Worm (Caenorhabditis elegans) whole organism, mixed stage, embryonic: ENCODE results near the gene haf-1.
A peak's percentile ranks its signal among the peaks of the same experiment; 100 is the strongest.

Experiments used
- bed-3 ChIP-seq: fragments of 200-800 bp; sonication (Bioruptor generic); optimal IDR thresholded peaks from 3 replicates; lab custom pipeline; 2018; ENCODE audit warnings: mild to moderate bottlenecking, missing genetic modification characterization, moderate library complexity, missing compliant biosample characterization
- blmp-1 ChIP-seq: fragments of 150-350 bp; optimal IDR thresholded peaks from 2 replicates; lab custom pipeline; 2014; ENCODE audit warnings: missing biosample characterization, missing genetic modification characterization
- ceh-39 ChIP-seq: fragments of 150-350 bp; optimal IDR thresholded peaks from 2 replicates; lab custom pipeline; 2014; ENCODE audit warnings: missing biosample characterization, missing genetic modification characterization
- ceh-43 ChIP-seq: fragments of 200-800 bp; sonication (Bioruptor generic); optimal IDR thresholded peaks from 2 replicates; lab custom pipeline; 2018; ENCODE audit warnings: mild to moderate bottlenecking, missing genetic modification characterization, moderate library complexity, missing compliant biosample characterization
- ceh-83 ChIP-seq: fragments of 200-800 bp; sonication (Bioruptor generic); optimal IDR thresholded peaks from 2 replicates; lab custom pipeline; 2018; ENCODE audit warnings: mild to moderate bottlenecking, missing genetic modification characterization, missing compliant biosample characterization
- ces-1 ChIP-seq: fragments of 150-350 bp; optimal IDR thresholded peaks from 2 replicates; lab custom pipeline; 2014; ENCODE audit warnings: missing biosample characterization, missing genetic modification reagents, missing genetic modification characterization
- cnd-1 ChIP-seq: fragments of 200-800 bp; sonication (Bioruptor generic); optimal IDR thresholded peaks from 2 replicates; lab custom pipeline; 2018; ENCODE audit warnings: mild to moderate bottlenecking, missing genetic modification characterization, missing compliant biosample characterization
- drap-1 ChIP-seq: fragments of 200-800 bp; sonication (Bioruptor generic); optimal IDR thresholded peaks from 3 replicates; lab custom pipeline; 2018; ENCODE audit warnings: mild to moderate bottlenecking, missing genetic modification characterization, missing compliant biosample characterization
- elt-1 ChIP-seq: sonication (generic microtip); optimal IDR thresholded peaks from 2 replicates; lab custom pipeline; 2017; ENCODE audit warnings: missing genetic modification characterization, mild to moderate bottlenecking, missing compliant biosample characterization, antibody characterized with exemption, moderate library complexity, borderline replicate concordance; ENCODE audit not compliant: insufficient read depth
- elt-3 ChIP-seq: fragments of 150-350 bp; optimal IDR thresholded peaks from 2 replicates; lab custom pipeline; 2014; ENCODE audit warnings: missing biosample characterization, missing genetic modification characterization
- flh-1 ChIP-seq: fragments of 200-800 bp; sonication (Bioruptor generic); optimal IDR thresholded peaks from 2 replicates; lab custom pipeline; 2018; ENCODE audit warnings: mild to moderate bottlenecking, missing genetic modification characterization, moderate library complexity, missing compliant biosample characterization
- ham-2 ChIP-seq: fragments of 200-800 bp; sonication (Bioruptor generic); optimal IDR thresholded peaks from 2 replicates; lab custom pipeline; 2018; ENCODE audit warnings: mild to moderate bottlenecking, missing genetic modification characterization, missing compliant biosample characterization
- hlh-1 ChIP-seq: fragments of 150-350 bp; optimal IDR thresholded peaks from 2 replicates; lab custom pipeline; 2014; ENCODE audit warnings: missing biosample characterization, missing genetic modification reagents, missing genetic modification characterization
- lin-13 ChIP-seq: fragments of 150-350 bp; optimal IDR thresholded peaks from 2 replicates; lab custom pipeline; 2014; ENCODE audit warnings: missing biosample characterization, missing genetic modification characterization
- lin-32 ChIP-seq: fragments of 200-800 bp; sonication (Bioruptor generic); optimal IDR thresholded peaks from 2 replicates; lab custom pipeline; 2018; ENCODE audit warnings: mild to moderate bottlenecking, missing genetic modification characterization, missing compliant biosample characterization
- lsy-2 ChIP-seq: fragments of 150-350 bp; optimal IDR thresholded peaks from 2 replicates; lab custom pipeline; 2014; ENCODE audit warnings: missing biosample characterization, missing genetic modification characterization
- mep-1 ChIP-seq: fragments of 150-350 bp; optimal IDR thresholded peaks from 2 replicates; lab custom pipeline; 2017; ENCODE audit warnings: missing biosample characterization, missing genetic modification reagents, missing genetic modification characterization, inconsistent platforms
- mls-2 ChIP-seq: sonication (generic microtip); optimal IDR thresholded peaks from 2 replicates; lab custom pipeline; 2016; ENCODE audit warnings: mild to moderate bottlenecking, missing genetic modification characterization, moderate library complexity, missing compliant biosample characterization
- nhr-12 ChIP-seq: fragments of 150-350 bp; optimal IDR thresholded peaks from 2 replicates; lab custom pipeline; 2014; ENCODE audit warnings: missing biosample characterization, missing genetic modification characterization
- nhr-2 ChIP-seq: fragments of 150-350 bp; optimal IDR thresholded peaks from 2 replicates; lab custom pipeline; 2014; ENCODE audit warnings: missing biosample characterization, missing genetic modification characterization
- nhr-237 ChIP-seq: fragments of 150-350 bp; optimal IDR thresholded peaks from 2 replicates; lab custom pipeline; 2014; ENCODE audit warnings: missing biosample characterization, missing genetic modification characterization
- nhr-76 ChIP-seq: sonication (generic microtip); optimal IDR thresholded peaks from 2 replicates; lab custom pipeline; 2017; ENCODE audit warnings: missing biosample characterization, missing genetic modification characterization
- pha-4 ChIP-seq: fragments of 150-350 bp; optimal IDR thresholded peaks from 2 replicates; lab custom pipeline; 2018; ENCODE audit warnings: missing biosample characterization, missing genetic modification reagents, missing genetic modification characterization
- sem-2 ChIP-seq: fragments of 200-800 bp; sonication (Bioruptor generic); optimal IDR thresholded peaks from 2 replicates; lab custom pipeline; 2018; ENCODE audit warnings: mild to moderate bottlenecking, missing genetic modification characterization, missing compliant biosample characterization
- snpc-4 ChIP-seq: fragments of 150-350 bp; optimal IDR thresholded peaks from 2 replicates; lab custom pipeline; 2014; ENCODE audit warnings: missing biosample characterization, missing genetic modification characterization
- sptf-1 ChIP-seq: sonication (generic microtip); optimal IDR thresholded peaks from 2 replicates; lab custom pipeline; 2017; ENCODE audit warnings: mild to moderate bottlenecking, missing genetic modification characterization, moderate library complexity, missing compliant biosample characterization
- tbx-8 ChIP-seq: fragments of 200-800 bp; sonication (Bioruptor generic); optimal IDR thresholded peaks from 2 replicates; lab custom pipeline; 2018; ENCODE audit warnings: mild to moderate bottlenecking, missing genetic modification characterization, moderate library complexity, missing compliant biosample characterization
- unc-120 ChIP-seq: sonication (generic microtip); optimal IDR thresholded peaks from 2 replicates; lab custom pipeline; 2017; ENCODE audit warnings: missing genetic modification characterization, missing compliant biosample characterization; ENCODE audit not compliant: poor library complexity, severe bottlenecking
- unc-39 ChIP-seq: fragments of 150-350 bp; optimal IDR thresholded peaks from 2 replicates; lab custom pipeline; 2014; ENCODE audit warnings: missing biosample characterization, missing genetic modification characterization
- unc-62 ChIP-seq: fragments of 150-350 bp; optimal IDR thresholded peaks from 2 replicates; lab custom pipeline; 2014; ENCODE audit warnings: missing biosample characterization, missing genetic modification reagents, missing genetic modification characterization
- zip-8 ChIP-seq: fragments of 150-350 bp; optimal IDR thresholded peaks from 2 replicates; lab custom pipeline; 2014; ENCODE audit warnings: missing biosample characterization, missing genetic modification characterization
- ztf-11 ChIP-seq: fragments of 150-350 bp; optimal IDR thresholded peaks from 2 replicates; lab custom pipeline; 2014; ENCODE audit warnings: missing biosample characterization, missing genetic modification characterization

haf-1 gene

DNA sequence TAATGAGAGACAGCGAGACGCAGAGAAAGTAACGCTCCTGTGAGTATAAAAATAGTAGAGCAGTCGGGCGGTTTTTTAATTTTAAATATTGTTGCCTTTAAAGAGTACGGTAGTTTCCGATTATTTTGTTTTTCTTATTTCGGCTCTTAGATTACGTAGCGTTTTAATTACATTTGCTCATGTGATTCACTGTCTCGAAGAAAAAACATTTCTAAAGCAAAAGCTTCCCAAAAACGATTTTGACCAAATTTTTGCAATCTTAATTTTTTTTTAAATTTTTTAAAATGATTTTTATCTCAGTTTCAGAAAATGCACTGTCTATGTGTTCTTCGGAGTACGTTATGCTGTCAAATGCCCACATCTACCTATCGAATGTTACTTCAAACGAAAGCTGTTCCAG, at the start of gene haf-1:
Gene haf-1, plus strand, starts transcription at position 301 of the 400 bp plus-strand sequence.
- no peak for TF ChIP-seq mls-2 (tag; lab: Kevin White, UChicago)
- TF ChIP-seq tbx-8 (GFP tag; lab: Kevin White, UChicago): no peak
- no peak for TF ChIP-seq sem-2 (GFP tag; lab: Kevin White, UChicago)
- no peak for TF ChIP-seq hlh-1 (tag; lab: Kevin White, UChicago)
- TF ChIP-seq flh-1: no peak
- no peak for TF ChIP-seq ztf-11 (tag; lab: Kevin White, UChicago)
- TF ChIP-seq ceh-39: no peak
- no peak for TF ChIP-seq cnd-1 (tag; lab: Kevin White, UChicago)
- no peak for TF ChIP-seq mep-1 (tag; lab: Kevin White, UChicago)
- no peak for TF ChIP-seq ham-2 (GFP tag; lab: Kevin White, UChicago)
- TF ChIP-seq lin-13 (tag; lab: Kevin White, UChicago): no peak
- TF ChIP-seq bed-3 (GFP tag; lab: Kevin White, UChicago): no peak
- TF ChIP-seq ceh-83: no peak

- TF ChIP-seq lin-32 (GFP tag; lab: Kevin White, UChicago) (no peak), ces-1 (GFP tag; lab: Kevin White, UChicago) (peak; percentile 84)
Observed at ce11 chrIV:17328834-17329233, 47.4 kb upstream of the haf-1 start, which contains the start of gene ceh-88. TSS of gene ceh-88 (plus strand) at chrIV:17329188.

DNA sequence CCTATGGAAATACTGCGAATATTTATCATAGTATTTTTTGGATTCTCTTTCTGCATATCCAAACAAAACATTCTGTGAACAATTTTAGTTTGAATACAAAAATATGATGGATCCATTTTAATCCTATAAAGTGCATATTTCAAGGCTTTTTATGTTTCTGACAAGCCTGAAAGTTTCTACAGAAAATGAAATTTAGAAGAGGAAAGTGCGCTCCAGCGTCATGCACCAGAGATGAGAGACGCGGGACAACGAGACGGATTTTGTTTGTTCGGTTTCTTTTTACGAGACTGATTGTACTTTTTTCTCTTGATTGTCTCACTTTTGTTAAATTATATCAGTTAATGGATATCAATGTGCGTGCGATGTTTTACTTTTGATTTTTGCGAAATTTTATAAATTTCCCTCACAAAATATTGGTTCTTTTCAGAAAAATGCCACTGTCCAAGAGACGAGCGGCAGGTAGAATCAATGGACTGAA, 45.1 kb upstream of the haf-1 start, which contains the start of gene C49C3.6:
Gene C49C3.6, plus strand, starts transcription at position 428 of the 478 bp plus-strand sequence.
- TF ChIP-seq hlh-1 (tag; lab: Kevin White, UChicago) (no peak), mep-1 (tag; lab: Kevin White, UChicago) (no peak), lsy-2 (tag; lab: Kevin White, UChicago) (no peak), sptf-1 (tag; lab: Kevin White, UChicago) (no peak), mls-2 (tag; lab: Kevin White, UChicago) (no peak), pha-4 (tag; lab: Kevin White, UChicago) (no peak), lin-32 (GFP tag; lab: Kevin White, UChicago) (no peak), ces-1 (GFP tag; lab: Kevin White, UChicago) (peak; percentile 73)

DNA sequence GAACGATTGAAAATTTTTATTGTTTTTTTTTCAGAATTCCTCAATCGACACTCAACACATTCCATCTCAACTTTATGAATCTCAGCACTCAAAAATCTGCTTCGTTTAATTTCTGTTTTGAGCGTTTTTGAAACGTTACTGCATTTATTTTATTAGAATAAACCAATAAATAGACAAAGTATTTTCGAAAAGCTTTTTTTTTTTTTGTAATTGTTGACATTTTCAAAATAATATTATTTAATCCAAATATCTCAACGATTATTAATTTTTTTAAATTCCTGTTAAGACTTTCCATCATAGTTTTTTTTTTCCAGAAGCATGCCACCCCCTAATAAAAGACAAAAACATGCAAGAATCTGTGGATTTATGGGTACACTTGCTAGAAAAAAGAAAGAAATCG, 44.0 kb upstream of the haf-1 start, which contains the start of gene C49C3.7:
Gene C49C3.7, plus strand, starts transcription at position 301 of the 400 bp plus-strand sequence.
- TF ChIP-seq unc-120 (tag; lab: Kevin White, UChicago): no peak
- TF ChIP-seq drap-1 (GFP tag; lab: Kevin White, UChicago): no peak
- no peak for TF ChIP-seq mep-1 (tag; lab: Kevin White, UChicago)
- TF ChIP-seq ztf-11 (tag; lab: Kevin White, UChicago): no peak
- no peak for TF ChIP-seq nhr-237 (tag; lab: Kevin White, UChicago)
- TF ChIP-seq ceh-43 (GFP tag; lab: Kevin White, UChicago): no peak
- TF ChIP-seq bed-3 (GFP tag; lab: Kevin White, UChicago): no peak
- no peak for TF ChIP-seq pha-4 (tag; lab: Kevin White, UChicago)
- TF ChIP-seq mls-2 (tag; lab: Kevin White, UChicago): no peak
- no peak for TF ChIP-seq nhr-76
- TF ChIP-seq sem-2 (GFP tag; lab: Kevin White, UChicago): no peak
- no peak for TF ChIP-seq zip-8 (tag; lab: Kevin White, UChicago)
- no peak for TF ChIP-seq ces-1 (GFP tag; lab: Kevin White, UChicago)
- no peak for TF ChIP-seq nhr-12 (tag; lab: Kevin White, UChicago)

DNA sequence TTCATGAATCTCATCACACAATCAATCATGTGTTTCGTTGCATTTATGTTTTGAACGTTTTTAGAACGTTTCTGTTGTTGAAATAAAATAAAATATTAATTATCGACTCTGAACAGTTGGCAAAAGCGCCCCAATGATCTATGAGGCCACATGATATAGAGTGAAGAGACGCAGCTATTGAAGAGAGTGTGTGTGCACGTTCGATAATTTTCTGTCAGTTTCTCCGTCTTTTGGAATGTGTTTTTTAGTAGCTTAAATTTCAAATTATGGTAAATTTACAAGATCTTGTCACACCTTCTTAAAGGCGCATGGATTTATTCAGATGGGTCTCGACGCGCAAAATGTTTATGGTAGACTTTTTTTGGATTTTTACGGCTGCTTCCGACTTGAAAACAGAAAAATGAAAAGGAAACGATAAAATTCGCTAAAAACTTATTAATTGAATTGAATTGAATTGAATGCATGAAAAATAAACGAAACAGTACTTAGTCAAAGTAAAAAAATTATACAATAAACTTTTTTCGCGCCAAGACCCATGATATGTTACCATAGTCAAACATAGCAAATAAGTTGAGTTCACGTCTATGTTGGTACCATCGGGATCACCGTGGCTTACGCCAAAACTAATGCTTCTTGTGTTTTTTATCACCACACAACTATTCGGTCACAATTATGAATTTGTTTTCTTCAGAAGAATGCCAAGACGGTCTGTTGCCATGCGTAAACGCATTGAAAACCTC, 42.5 kb upstream of the haf-1 start, which contains the start of gene C49C3.15:
Gene C49C3.15, plus strand, starts transcription at position 690 of the 740 bp plus-strand sequence.
- no peak for TF ChIP-seq snpc-4 (tag; lab: Kevin White, UChicago)
- no peak for TF ChIP-seq unc-39 (tag; lab: Kevin White, UChicago)
- peak; percentile 69 for TF ChIP-seq ceh-39
- TF ChIP-seq tbx-8 (GFP tag; lab: Kevin White, UChicago): no peak
- peak; percentile 18 for TF ChIP-seq pha-4 (tag; lab: Kevin White, UChicago)
- no peak for TF ChIP-seq bed-3 (GFP tag; lab: Kevin White, UChicago)
- TF ChIP-seq blmp-1 (tag; lab: Kevin White, UChicago): no peak
- no peak for TF ChIP-seq elt-3 (tag; lab: Kevin White, UChicago)
- peak; percentile 46 for TF ChIP-seq hlh-1 (tag; lab: Kevin White, UChicago)
- peak; percentile 23 for TF ChIP-seq ceh-43 (GFP tag; lab: Kevin White, UChicago)
- TF ChIP-seq mep-1 (tag; lab: Kevin White, UChicago): peak; percentile 40
- no peak for TF ChIP-seq nhr-237 (tag; lab: Kevin White, UChicago)
- TF ChIP-seq lin-13 (tag; lab: Kevin White, UChicago): no peak
- TF ChIP-seq ces-1 (GFP tag; lab: Kevin White, UChicago): peak; percentile 31
- TF ChIP-seq lsy-2 (tag; lab: Kevin White, UChicago): no peak
- TF ChIP-seq flh-1: no peak
- no peak for TF ChIP-seq nhr-2 (tag; lab: Kevin White, UChicago)
- no peak for TF ChIP-seq ztf-11 (tag; lab: Kevin White, UChicago)
- TF ChIP-seq unc-62 (GFP tag; lab: Kevin White, UChicago): peak; percentile 35
- no peak for TF ChIP-seq nhr-12 (tag; lab: Kevin White, UChicago)
- no peak for TF ChIP-seq elt-1 (tag; lab: Kevin White, UChicago)
